Fruit fly (Drosophila melanogaster) whole organism, embryonic: Measurements from ENCODE around the gene CG8420.

ENCODE experiments used
- Awh ChIP-seq: fragments of 200-800 bp; sonication (Bioruptor generic); IDR thresholded peaks from 2 replicates; pipeline ENCODE4, ENCODE4 v1.3.6; 2022; ENCODE audit warnings: missing biosample characterization, missing genetic modification characterization
- CG10267 ChIP-seq: fragments of 200-800 bp; sonication (Bioruptor generic); optimal IDR thresholded peaks from 2 replicates; lab custom pipeline; 2018; ENCODE audit warnings: missing biosample characterization, mild to moderate bottlenecking, missing genetic modification characterization, moderate library complexity
- CG10462 ChIP-seq: fragments of 200-800 bp; sonication (Bioruptor generic); optimal IDR thresholded peaks from 2 replicates; lab custom pipeline; 2016; ENCODE audit warnings: missing biosample characterization, missing genetic modification characterization
- CG10979 ChIP-seq: fragments of 200-800 bp; sonication (Bioruptor generic); optimal IDR thresholded peaks from 2 replicates; lab custom pipeline; 2018; ENCODE audit warnings: missing biosample characterization, mild to moderate bottlenecking, missing genetic modification characterization, moderate library complexity
- CG11723 ChIP-seq: fragments of 200-800 bp; sonication (Bioruptor generic); optimal IDR thresholded peaks from 2 replicates; lab custom pipeline; 2017; ENCODE audit warnings: missing biosample characterization, mild to moderate bottlenecking, missing genetic modification characterization
- CG12104 ChIP-seq: fragments of 200-800 bp; sonication (Bioruptor generic); optimal IDR thresholded peaks from 3 replicates; lab custom pipeline; 2016; ENCODE audit warnings: missing biosample characterization, missing genetic modification characterization
- CG14667 ChIP-seq: fragments of 200-800 bp; sonication (Bioruptor generic); IDR thresholded peaks from 2 replicates; pipeline ENCODE4 v1.3.6; 2022; ENCODE audit warnings: missing biosample characterization, missing genetic modification characterization
- CG1603 ChIP-seq: fragments of 200-800 bp; sonication (Bioruptor generic); optimal IDR thresholded peaks from 2 replicates; lab custom pipeline; 2019; ENCODE audit warnings: missing biosample characterization, mild to moderate bottlenecking, missing genetic modification characterization, moderate library complexity
- CG18599 ChIP-seq: fragments of 200-800 bp; sonication (Bioruptor generic); optimal IDR thresholded peaks from 3 replicates; lab custom pipeline; 2017; ENCODE audit warnings: missing biosample characterization, missing genetic modification characterization, mild to moderate bottlenecking, moderate library complexity, missing genetic modification reagents
- CG32772 ChIP-seq: fragments of 200-800 bp; sonication (Bioruptor generic); IDR thresholded peaks from 2 replicates; pipeline ENCODE4 v1.3.6; 2022; ENCODE audit warnings: missing biosample characterization, missing genetic modification characterization
- CG3407 ChIP-seq: fragments of 200-800 bp; sonication (Bioruptor generic); optimal IDR thresholded peaks from 2 replicates; lab custom pipeline; 2018; ENCODE audit warnings: missing biosample characterization, mild to moderate bottlenecking, missing genetic modification characterization
- CG3847 ChIP-seq: fragments of 200-800 bp; sonication (Bioruptor generic); IDR thresholded peaks from 2 replicates; pipeline ENCODE4 v1.3.6; 2022; ENCODE audit warnings: missing biosample characterization, missing genetic modification characterization
- CG4707 ChIP-seq: fragments of 200-800 bp; sonication (Bioruptor generic); optimal IDR thresholded peaks from 2 replicates; lab custom pipeline; 2018; ENCODE audit warnings: missing biosample characterization, mild to moderate bottlenecking, missing genetic modification characterization, moderate library complexity
- CG5180 ChIP-seq: fragments of 200-800 bp; sonication (Bioruptor generic); optimal IDR thresholded peaks from 3 replicates; lab custom pipeline; 2017; ENCODE audit warnings: missing biosample characterization, missing genetic modification characterization, mild to moderate bottlenecking, moderate library complexity, missing genetic modification reagents
- CG6683 ChIP-seq: fragments of 200-800 bp; sonication (Bioruptor generic); optimal IDR thresholded peaks from 2 replicates; lab custom pipeline; 2017; ENCODE audit warnings: missing biosample characterization, mild to moderate bottlenecking, missing genetic modification characterization, missing genetic modification reagents
- CG7357 ChIP-seq: fragments of 200-800 bp; sonication (Bioruptor generic); IDR thresholded peaks from 3 replicates; pipeline ENCODE4 v1.3.6; 2022; ENCODE audit warnings: missing biosample characterization, missing genetic modification characterization
- CG8388 ChIP-seq: fragments of 200-800 bp; sonication (Bioruptor generic); optimal IDR thresholded peaks from 2 replicates; lab custom pipeline; 2019; ENCODE audit warnings: missing biosample characterization, mild to moderate bottlenecking, missing genetic modification characterization, moderate library complexity
- Camta ChIP-seq: fragments of 200-800 bp; sonication (Bioruptor generic); optimal IDR thresholded peaks from 2 replicates; lab custom pipeline; 2016; ENCODE audit warnings: missing biosample characterization, missing genetic modification characterization
- CoRest ChIP-seq: fragments of 200-800 bp; sonication (Bioruptor generic); optimal IDR thresholded peaks from 3 replicates; lab custom pipeline; 2018; ENCODE audit warnings: missing biosample characterization, mild to moderate bottlenecking, missing genetic modification characterization, moderate library complexity
- E2f2 ChIP-seq: fragments of 200-800 bp; sonication (Bioruptor generic); IDR thresholded peaks from 2 replicates; pipeline ENCODE4 v1.3.6; 2022; ENCODE audit warnings: missing biosample characterization, missing genetic modification characterization
- Fer3 ChIP-seq: fragments of 200-800 bp; sonication (Bioruptor generic); optimal IDR thresholded peaks from 2 replicates; lab custom pipeline; 2018; ENCODE audit warnings: missing biosample characterization, mild to moderate bottlenecking, missing genetic modification characterization, moderate library complexity
- Hmx ChIP-seq: fragments of 200-800 bp; sonication (Bioruptor generic); optimal IDR thresholded peaks from 2 replicates; lab custom pipeline; 2016; ENCODE audit warnings: missing biosample characterization, missing genetic modification characterization
- Hr51 ChIP-seq, 2 experiments: fragments of 200-800 bp; sonication (Bioruptor generic); optimal IDR thresholded peaks; 2 replicates in 1 of 2; 3 replicates in 1 of 2; lab custom pipeline; 2016 to 2018; ENCODE audit warnings: missing biosample characterization in 2 of 2, missing genetic modification characterization in 2 of 2, mild to moderate bottlenecking in 1 of 2, moderate library complexity in 1 of 2
- Jarid2 ChIP-seq: fragments of 200-800 bp; sonication (Bioruptor generic); optimal IDR thresholded peaks from 3 replicates; lab custom pipeline; 2017; ENCODE audit warnings: mild to moderate bottlenecking, missing biosample characterization, missing genetic modification reagents, missing genetic modification characterization
- Myb ChIP-seq: fragments of 200-800 bp; sonication (Bioruptor generic); optimal IDR thresholded peaks from 2 replicates; lab custom pipeline; 2016; ENCODE audit warnings: missing biosample characterization, missing genetic modification characterization
- NFAT ChIP-seq: fragments of 200-800 bp; sonication (Bioruptor generic); IDR thresholded peaks from 2 replicates; pipeline ENCODE4 v1.3.6; 2022; ENCODE audit warnings: missing biosample characterization, missing genetic modification characterization
- Nf-YB ChIP-seq: fragments of 200-800 bp; sonication (Bioruptor generic); optimal IDR thresholded peaks from 3 replicates; lab custom pipeline; 2019; ENCODE audit warnings: missing biosample characterization, mild to moderate bottlenecking, missing genetic modification characterization, moderate library complexity
- Rfx ChIP-seq: fragments of 200-800 bp; sonication (Bioruptor generic); IDR thresholded peaks from 2 replicates; pipeline ENCODE4 v1.3.6; 2022; ENCODE audit warnings: missing biosample characterization, missing genetic modification characterization
- Six4 ChIP-seq: fragments of 200-800 bp; sonication (Bioruptor generic); optimal IDR thresholded peaks from 2 replicates; lab custom pipeline; 2016; ENCODE audit warnings: missing biosample characterization, missing genetic modification characterization
- Spps ChIP-seq: fragments of 200-800 bp; sonication (Bioruptor generic); optimal IDR thresholded peaks from 2 replicates; lab custom pipeline; 2018; ENCODE audit warnings: missing biosample characterization, mild to moderate bottlenecking, missing genetic modification characterization
- corto ChIP-seq: fragments of 200-800 bp; sonication (Bioruptor generic); optimal IDR thresholded peaks from 2 replicates; lab custom pipeline; 2016; ENCODE audit warnings: missing biosample characterization, mild to moderate bottlenecking, missing genetic modification characterization, moderate library complexity
- crp ChIP-seq, 2 experiments: fragments of 200-800 bp; sonication (Bioruptor generic); optimal IDR thresholded peaks; 2 replicates in 1 of 2; 3 replicates in 1 of 2; lab custom pipeline; 2017; ENCODE audit warnings: missing biosample characterization in 2 of 2, missing genetic modification characterization in 2 of 2, mild to moderate bottlenecking in 1 of 2, moderate library complexity in 1 of 2
- cwo ChIP-seq: fragments of 200-800 bp; sonication (Bioruptor generic); optimal IDR thresholded peaks from 3 replicates; lab custom pipeline; 2017; ENCODE audit warnings: missing biosample characterization, missing genetic modification characterization, mild to moderate bottlenecking, moderate library complexity, missing genetic modification reagents
- dimm ChIP-seq: fragments of 200-800 bp; sonication (Bioruptor generic); IDR thresholded peaks from 2 replicates; pipeline ENCODE4 v1.3.6; 2022; ENCODE audit warnings: missing biosample characterization, missing genetic modification characterization
- fd64A ChIP-seq: fragments of 200-800 bp; sonication (Bioruptor generic); optimal IDR thresholded peaks from 3 replicates; lab custom pipeline; 2018; ENCODE audit warnings: missing biosample characterization, mild to moderate bottlenecking, missing genetic modification characterization
- fu2 ChIP-seq: fragments of 200-800 bp; sonication (Bioruptor generic); optimal IDR thresholded peaks from 2 replicates; lab custom pipeline; 2016; ENCODE audit warnings: missing biosample characterization, missing genetic modification characterization
- gfzf ChIP-seq: fragments of 200-800 bp; sonication (Bioruptor generic); optimal IDR thresholded peaks from 2 replicates; lab custom pipeline; 2016; ENCODE audit warnings: missing biosample characterization, mild to moderate bottlenecking, missing genetic modification characterization, moderate library complexity
- grau ChIP-seq: fragments of 200-800 bp; optimal IDR thresholded peaks from 3 replicates; lab custom pipeline; 2019; ENCODE audit warnings: missing biosample characterization, mild to moderate bottlenecking, missing genetic modification characterization, moderate library complexity
- ken ChIP-seq: fragments of 200-800 bp; sonication (Bioruptor generic); IDR thresholded peaks from 3 replicates; pipeline ENCODE4 v1.3.6; 2022; ENCODE audit warnings: missing biosample characterization, missing genetic modification characterization
- nom ChIP-seq: fragments of 200-800 bp; sonication (Bioruptor generic); optimal IDR thresholded peaks from 2 replicates; lab custom pipeline; 2017; ENCODE audit warnings: missing biosample characterization, missing genetic modification characterization, mild to moderate bottlenecking, moderate library complexity, missing genetic modification reagents
- phol ChIP-seq: fragments of 200-800 bp; sonication (Bioruptor generic); optimal IDR thresholded peaks from 3 replicates; lab custom pipeline; 2018; ENCODE audit warnings: missing biosample characterization, mild to moderate bottlenecking, missing genetic modification characterization, moderate library complexity
- pnt ChIP-seq: fragments of 200-800 bp; sonication (Bioruptor generic); optimal IDR thresholded peaks from 3 replicates; lab custom pipeline; 2016; ENCODE audit warnings: missing biosample characterization, missing genetic modification characterization
- seq ChIP-seq: fragments of 200-800 bp; sonication (Bioruptor generic); IDR thresholded peaks from 2 replicates; pipeline ENCODE4 v1.3.6; 2022; ENCODE audit warnings: missing biosample characterization, missing genetic modification characterization
- stwl ChIP-seq: fragments of 200-800 bp; sonication (Bioruptor generic); optimal IDR thresholded peaks from 3 replicates; lab custom pipeline; 2018; ENCODE audit warnings: missing biosample characterization, mild to moderate bottlenecking, missing genetic modification characterization, moderate library complexity
- tin ChIP-seq: fragments of 200-800 bp; sonication (Bioruptor generic); optimal IDR thresholded peaks from 3 replicates; lab custom pipeline; 2016; ENCODE audit warnings: missing biosample characterization, missing genetic modification characterization
- tna ChIP-seq: fragments of 200-800 bp; sonication (Bioruptor generic); IDR thresholded peaks from 2 replicates; pipeline ENCODE4 v1.3.6; 2022; ENCODE audit warnings: missing biosample characterization, missing genetic modification characterization; ENCODE audit not compliant: partially characterized antibody
- vfl ChIP-seq: fragments of 200-800 bp; sonication (Bioruptor generic); optimal IDR thresholded peaks from 2 replicates; lab custom pipeline; 2016; ENCODE audit warnings: missing biosample characterization, missing genetic modification characterization

The CG8420 gene

dm6 chr3R:9246879-9247621 is 601 bp downstream of the CG8420 start (continued):
- TF ChIP-seq Hmx: peak; percentile 48
- peak; percentile 57 for TF ChIP-seq Six4 (GFP tag; lab: Kevin White, UChicago)
- TF ChIP-seq cwo (GFP tag; lab: Kevin White, UChicago): peak; percentile 17
- no peak; the same call in 1 of the 2 replicates for TF ChIP-seq seq (GFP tag; lab: Robert Waterston, UW)
- TF ChIP-seq vfl: peak; percentile 17
- peak; percentile 64 for TF ChIP-seq CG11723
- TF ChIP-seq CoRest (tag; lab: Kevin White, UChicago): peak; percentile 80
- peak; percentile 61 for TF ChIP-seq nom (GFP tag; lab: Kevin White, UChicago)
- TF ChIP-seq ken (GFP tag; lab: Robert Waterston, UW): peak; percentile 37; the same call in 1 of the 3 replicates
- TF ChIP-seq Spps (tag; lab: Kevin White, UChicago): peak; percentile 81
- peak; percentile 79 for TF ChIP-seq CG10267 (tag; lab: Kevin White, UChicago)
- TF ChIP-seq E2f2: no peak; the same call in 1 of the 2 replicates
- TF ChIP-seq CG1603 (tag; lab: Kevin White, UChicago): peak; percentile 51
- TF ChIP-seq CG8388 (GFP tag; lab: Kevin White, UChicago): peak; percentile 84
- peak; percentile 64 for TF ChIP-seq grau (tag; lab: Kevin White, UChicago)
- peak; percentile 15 for TF ChIP-seq CG4707 (GFP tag; lab: Kevin White, UChicago)
- TF ChIP-seq CG32772 (GFP tag; lab: Robert Waterston, UW): peak; percentile 44; the same call in 1 of the 2 replicates
- TF ChIP-seq Rfx (GFP tag; lab: Robert Waterston, UW): 0 out of 2 replicates have a peak, but pooled peaks have one; percentile 27
- TF ChIP-seq Awh (GFP tag; lab: Robert Waterston, UW): peak; percentile 41; the same call in 1 of the 2 replicates
- TF ChIP-seq CG10462 (GFP tag; lab: Kevin White, UChicago): peak; percentile 30
- peak in 1 of 2 experiments; percentile 2 for TF ChIP-seq Hr51 (GFP tag; optimal IDR thresholded peaks at IDR 0.05; lab: Kevin White, UChicago)
- peak; percentile 68 for TF ChIP-seq tin (GFP tag; lab: Kevin White, UChicago)
- peak; percentile 26; the same call in 1 of the 3 replicates for TF ChIP-seq CG7357 (GFP tag; lab: Robert Waterston, UW)
- TF ChIP-seq corto: peak; percentile 39
- no peak for TF ChIP-seq NFAT (GFP tag; lab: Robert Waterston, UW)
- TF ChIP-seq CG5180 (GFP tag; lab: Kevin White, UChicago): peak; percentile 96
- TF ChIP-seq CG3847: 0 out of 2 replicates have a peak, but pooled peaks have one; percentile 13
- no peak for TF ChIP-seq fu2 (GFP tag; lab: Kevin White, UChicago)
- peak; percentile 43 for TF ChIP-seq Fer3 (tag; lab: Kevin White, UChicago)
- TF ChIP-seq Myb (GFP tag; lab: Kevin White, UChicago): peak; percentile 15
- TF ChIP-seq CG14667 (GFP tag; lab: Robert Waterston, UW): no peak
- TF ChIP-seq stwl: no peak
- no peak for TF ChIP-seq crp (GFP tag; optimal IDR thresholded peaks at IDR 0.05; lab: Kevin White, UChicago)
- TF ChIP-seq fd64A (GFP tag; lab: Kevin White, UChicago): peak; percentile 27
- TF ChIP-seq tna (GFP tag; lab: Robert Waterston, UW): no peak
- TF ChIP-seq CG3407 (GFP tag; lab: Kevin White, UChicago): peak; percentile 53
- TF ChIP-seq CG6683 (GFP tag; lab: Kevin White, UChicago): peak; percentile 23
- TF ChIP-seq dimm: no peak
- no peak for TF ChIP-seq Jarid2 (GFP tag; lab: Kevin White, UChicago)
- TF ChIP-seq CG10979: peak; percentile 91
- TF ChIP-seq CG18599 (GFP tag; lab: Kevin White, UChicago): peak; percentile 18
- peak; percentile 10 for TF ChIP-seq pnt (GFP tag; lab: Kevin White, UChicago)
- peak; percentile 72 for TF ChIP-seq phol (tag; lab: Kevin White, UChicago)
- no peak for TF ChIP-seq gfzf
- TF ChIP-seq Camta: peak; percentile 45
- TF ChIP-seq Nf-YB (GFP tag; lab: Kevin White, UChicago): peak; percentile 50
- TF ChIP-seq CG12104 (GFP tag; lab: Kevin White, UChicago): peak; percentile 56
